Worm (Caenorhabditis elegans) whole organism, late embryonic: ENCODE results near the gene cyp-34A5.
A peak's percentile ranks its signal among the peaks of the same experiment; 100 is the strongest.

Experiments used
- C08G9.2 ChIP-seq: sonication (generic microtip); optimal IDR thresholded peaks from 2 replicates; lab custom pipeline; 2016; ENCODE audit warnings: mild to moderate bottlenecking, missing genetic modification characterization, moderate library complexity, missing compliant biosample characterization
- C38D4.7 ChIP-seq: fragments of 200-800 bp; sonication (Bioruptor generic); optimal IDR thresholded peaks from 2 replicates; lab custom pipeline; 2018; ENCODE audit warnings: mild to moderate bottlenecking, missing genetic modification characterization, moderate library complexity, missing compliant biosample characterization
- K02D7.2 ChIP-seq: sonication (generic microtip); optimal IDR thresholded peaks from 2 replicates; lab custom pipeline; 2017; ENCODE audit warnings: mild to moderate bottlenecking, missing genetic modification characterization, missing compliant biosample characterization
- ceh-14 ChIP-seq: sonication (generic microtip); optimal IDR thresholded peaks from 2 replicates; lab custom pipeline; 2016; ENCODE audit warnings: missing genotype, missing genetic modification characterization, missing compliant biosample characterization
- ceh-18 ChIP-seq: sonication (generic microtip); optimal IDR thresholded peaks from 2 replicates; lab custom pipeline; 2016; ENCODE audit warnings: missing genetic modification characterization, missing compliant biosample characterization
- ceh-19 ChIP-seq: fragments of 200-800 bp; sonication (Bioruptor generic); optimal IDR thresholded peaks from 2 replicates; lab custom pipeline; 2018; ENCODE audit warnings: mild to moderate bottlenecking, missing genetic modification characterization, missing compliant biosample characterization
- ceh-2 ChIP-seq: sonication (generic microtip); optimal IDR thresholded peaks from 2 replicates; lab custom pipeline; 2016; ENCODE audit warnings: missing genotype, missing genetic modification characterization, missing compliant biosample characterization
- ceh-45 ChIP-seq: fragments of 200-800 bp; sonication (Bioruptor generic); IDR thresholded peaks from 2 replicates; pipeline ENCODE4 v1.3.6; 2022; ENCODE audit warnings: missing genetic modification reagents, missing genetic modification characterization, missing compliant biosample characterization
- ceh-9 ChIP-seq: sonication (generic microtip); optimal IDR thresholded peaks from 2 replicates; lab custom pipeline; 2016; ENCODE audit warnings: mild to moderate bottlenecking, missing genetic modification characterization, inconsistent platforms, missing compliant biosample characterization
- dve-1 ChIP-seq: sonication (generic microtip); optimal IDR thresholded peaks from 2 replicates; lab custom pipeline; 2017; ENCODE audit warnings: antibody characterized with exemption, mild to moderate bottlenecking, missing genetic modification characterization, missing compliant biosample characterization
- elt-4 ChIP-seq: sonication (generic microtip); optimal IDR thresholded peaks from 2 replicates; lab custom pipeline; 2016; ENCODE audit warnings: missing genetic modification characterization, missing compliant biosample characterization
- fkh-6 ChIP-seq: sonication (generic microtip); optimal IDR thresholded peaks from 2 replicates; lab custom pipeline; 2016; ENCODE audit warnings: missing genetic modification characterization, missing compliant biosample characterization
- hlh-13 ChIP-seq: fragments of 200-800 bp; sonication (Bioruptor generic); optimal IDR thresholded peaks from 2 replicates; lab custom pipeline; 2018; ENCODE audit warnings: mild to moderate bottlenecking, missing genetic modification characterization, missing compliant biosample characterization
- hlh-15 ChIP-seq: sonication (generic microtip); optimal IDR thresholded peaks from 2 replicates; lab custom pipeline; 2016; ENCODE audit warnings: missing genetic modification characterization, missing compliant biosample characterization
- hlh-30 ChIP-seq: sonication (generic microtip); optimal IDR thresholded peaks from 2 replicates; lab custom pipeline; 2017; ENCODE audit warnings: antibody characterized with exemption, missing genetic modification characterization, missing compliant biosample characterization; ENCODE audit not compliant: insufficient read depth
- lim-6 ChIP-seq: sonication (generic microtip); optimal IDR thresholded peaks from 2 replicates; lab custom pipeline; 2016; ENCODE audit warnings: missing genetic modification characterization, missing compliant biosample characterization
- lin-11 ChIP-seq: fragments of 200-800 bp; sonication (Bioruptor generic); optimal IDR thresholded peaks from 2 replicates; lab custom pipeline; 2018; ENCODE audit warnings: mild to moderate bottlenecking, missing genetic modification characterization, missing compliant biosample characterization
- nfya-1 ChIP-seq: sonication (generic microtip); optimal IDR thresholded peaks from 2 replicates; lab custom pipeline; 2017; ENCODE audit warnings: missing genetic modification characterization, mild to moderate bottlenecking, missing compliant biosample characterization, antibody characterized with exemption, moderate library complexity
- nhr-11 ChIP-seq: fragments of 150-350 bp; optimal IDR thresholded peaks from 2 replicates; lab custom pipeline; 2014; ENCODE audit warnings: missing biosample characterization, missing genetic modification characterization
- odd-2 ChIP-seq: sonication (generic microtip); optimal IDR thresholded peaks from 2 replicates; lab custom pipeline; 2017; ENCODE audit warnings: antibody characterized with exemption, mild to moderate bottlenecking, missing genetic modification characterization, missing compliant biosample characterization
- pag-3 ChIP-seq: sonication (generic microtip); optimal IDR thresholded peaks from 2 replicates; lab custom pipeline; 2016; ENCODE audit warnings: missing compliant biosample characterization, missing genetic modification characterization, borderline replicate concordance
- pax-1 ChIP-seq: fragments of 150-350 bp; optimal IDR thresholded peaks from 2 replicates; lab custom pipeline; 2014; ENCODE audit warnings: missing biosample characterization, missing genetic modification characterization
- pha-2 ChIP-seq: sonication (generic microtip); optimal IDR thresholded peaks from 2 replicates; lab custom pipeline; 2017; ENCODE audit warnings: mild to moderate bottlenecking, missing genetic modification characterization, missing compliant biosample characterization
- pqm-1 ChIP-seq: sonication (generic microtip); optimal IDR thresholded peaks from 2 replicates; lab custom pipeline; 2016; ENCODE audit warnings: missing genetic modification characterization, missing compliant biosample characterization
- ref-2 ChIP-seq: sonication (generic microtip); optimal IDR thresholded peaks from 2 replicates; lab custom pipeline; 2016; ENCODE audit warnings: missing genetic modification characterization, missing compliant biosample characterization
- sdc-2 ChIP-seq: sonication (generic microtip); optimal IDR thresholded peaks from 2 replicates; lab custom pipeline; 2016; ENCODE audit warnings: missing genotype, missing genetic modification characterization, missing compliant biosample characterization
- sox-2 ChIP-seq: fragments of 200-800 bp; sonication (Bioruptor generic); IDR thresholded peaks from 2 replicates; pipeline ENCODE4 v1.3.6; 2022; ENCODE audit warnings: missing genetic modification reagents, missing genetic modification characterization, missing compliant biosample characterization
- sox-4 ChIP-seq: sonication (generic microtip); optimal IDR thresholded peaks from 2 replicates; lab custom pipeline; 2017; ENCODE audit warnings: mild to moderate bottlenecking, missing genetic modification characterization, inconsistent platforms, missing compliant biosample characterization
- tbx-7 ChIP-seq: sonication (generic microtip); optimal IDR thresholded peaks from 2 replicates; lab custom pipeline; 2016; ENCODE audit warnings: missing genotype, missing genetic modification characterization, missing compliant biosample characterization
- unc-3 ChIP-seq, 2 experiments: fragments of 200-800 bp in 1 of 2; sonication (Bioruptor generic) in 1 of 2; sonication (generic microtip) in 1 of 2; conservative IDR thresholded peaks in 1 of 2; optimal IDR thresholded peaks in 1 of 2; 2 replicates each; pipeline versions ENCODE4 v1.3.6 to Lab custom; 2016 to 2022; ENCODE audit warnings: missing compliant biosample characterization in 2 of 2, missing genetic modification characterization in 2 of 2, missing genetic modification reagents in 1 of 2
- unc-42 ChIP-seq: sonication (generic microtip); optimal IDR thresholded peaks from 2 replicates; lab custom pipeline; 2016; ENCODE audit warnings: missing genotype, missing genetic modification characterization, missing compliant biosample characterization
- unc-86 ChIP-seq: sonication (generic microtip); optimal IDR thresholded peaks from 2 replicates; lab custom pipeline; 2016; ENCODE audit warnings: missing genetic modification characterization, missing compliant biosample characterization

cyp-34A5 gene

ce11 chrV:3992334-3992733 lies 34.8 kb upstream of the cyp-34A5 start:
- no peak for TF ChIP-seq sox-4 (tag; lab: Kevin White, UChicago)
- no peak for TF ChIP-seq unc-3 (GFP tag; conservative IDR thresholded peaks at IDR 0.05; lab: Robert Waterston, UW)
- TF ChIP-seq unc-3 (tag; optimal IDR thresholded peaks at IDR 0.05; lab: Kevin White, UChicago), result no peak
- no peak for TF ChIP-seq pqm-1 (tag; lab: Kevin White, UChicago)
- TF ChIP-seq unc-42 (tag; lab: Kevin White, UChicago), result no peak
- TF ChIP-seq C38D4.7, result no peak
- no peak for TF ChIP-seq fkh-6
- TF ChIP-seq pax-1, result no peak
- TF ChIP-seq tbx-7 (tag; lab: Kevin White, UChicago), result no peak
- no peak for TF ChIP-seq hlh-13 (GFP tag; lab: Kevin White, UChicago)
- no peak for TF ChIP-seq ref-2 (tag; lab: Kevin White, UChicago)
- no peak for TF ChIP-seq K02D7.2 (tag; lab: Kevin White, UChicago)

ce11 chrV:3989070-3989469 lies 31.6 kb upstream of the cyp-34A5 start, which contains the start of gene nlp-27:
Gene nlp-27, plus strand, starts transcription at chrV:3989378.
- no peak for TF ChIP-seq lim-6 (tag; lab: Kevin White, UChicago)
- TF ChIP-seq odd-2 (tag; lab: Kevin White, UChicago), result no peak
- no peak for TF ChIP-seq hlh-15 (tag; lab: Kevin White, UChicago)
- no peak for TF ChIP-seq ceh-14 (tag; lab: Kevin White, UChicago)
- TF ChIP-seq pag-3, result no peak
- no peak for TF ChIP-seq nhr-11 (tag; lab: Kevin White, UChicago)
- no peak for TF ChIP-seq pha-2
- TF ChIP-seq lin-11 (tag; lab: Kevin White, UChicago), result no peak
- TF ChIP-seq ceh-9, result no peak
- TF ChIP-seq ceh-19 (GFP tag; lab: Kevin White, UChicago), result no peak
- no peak for TF ChIP-seq ceh-18 (tag; lab: Kevin White, UChicago)
- no peak for TF ChIP-seq hlh-30 (tag; lab: Kevin White, UChicago)
- no peak for TF ChIP-seq ceh-2 (tag; lab: Kevin White, UChicago)
- no peak for TF ChIP-seq unc-86 (tag; lab: Kevin White, UChicago)
- no peak for TF ChIP-seq pqm-1 (tag; lab: Kevin White, UChicago)

ce11 chrV:3987616-3988015 lies 30.1 kb upstream of the cyp-34A5 start, which contains the start of gene nlp-28:
Gene nlp-28, plus strand, starts transcription at chrV:3987900.
- TF ChIP-seq lin-11 (tag; lab: Kevin White, UChicago) (no peak), ref-2 (tag; lab: Kevin White, UChicago) (no peak)

ce11 chrV:3985104-3985503 lies 27.6 kb upstream of the cyp-34A5 start:
- no peak for TF ChIP-seq sox-4 (tag; lab: Kevin White, UChicago)
- no peak for TF ChIP-seq sdc-2 (tag; lab: Kevin White, UChicago)
- no peak for TF ChIP-seq C38D4.7
- TF ChIP-seq nfya-1 (tag; lab: Kevin White, UChicago), result no peak
- no peak for TF ChIP-seq hlh-15 (tag; lab: Kevin White, UChicago)
- TF ChIP-seq ceh-14 (tag; lab: Kevin White, UChicago), result no peak

- TF ChIP-seq dve-1 (tag; lab: Kevin White, UChicago), result peak; percentile 12
- no peak for TF ChIP-seq ceh-45 (GFP tag; lab: Robert Waterston, UW)
These were observed 26.7 kb upstream of the cyp-34A5 start, which contains the start of gene nlp-29 for ce11 chrV:3984178-3984577. Gene nlp-29, plus strand, starts transcription at chrV:3984425.

- TF ChIP-seq sox-2 (GFP tag; lab: Robert Waterston, UW) (no peak), elt-4 (tag; lab: Kevin White, UChicago) (no peak), fkh-6 (no peak), C08G9.2 (tag; lab: Kevin White, UChicago) (no peak), ceh-9 (no peak), odd-2 (tag; lab: Kevin White, UChicago) (no peak)
These were observed 24.2 kb upstream of the cyp-34A5 start, which contains the start of gene nlp-30 for ce11 chrV:3981680-3982079. Gene nlp-30, plus strand, starts transcription at chrV:3981980.
